Worm (Caenorhabditis elegans): ENCODE results near the gene kin-15.
"Not testable (repeated sequence)": the region's sequence is repeated elsewhere in the genome, so short reads cannot be mapped to it uniquely, and the experiment has no call there.

DNA sequence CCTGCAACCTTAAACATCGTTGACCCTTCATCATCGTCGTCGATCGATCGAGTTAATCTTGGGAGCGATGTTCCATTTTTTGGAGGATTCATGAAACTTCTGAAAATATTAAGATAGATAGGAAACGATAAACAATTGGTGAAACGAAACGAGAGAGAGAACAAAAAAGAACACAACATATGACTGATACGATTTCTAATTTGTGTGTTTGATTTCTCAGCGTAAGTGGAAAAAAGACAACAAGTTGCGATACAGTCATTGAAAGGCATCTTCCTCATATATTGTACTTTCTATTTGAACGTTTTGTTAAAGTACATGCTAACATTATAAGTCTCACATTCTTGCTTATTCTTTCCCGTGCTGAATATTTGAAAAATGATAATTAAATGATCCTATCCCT is 18.7 kb upstream of the kin-15 start, which contains the start of gene R09D1.12:
- TF ChIP-seq zag-1, mdl-1, fos-1, R02D3.7, nhr-28, nhr-237 (tag; optimal IDR thresholded peaks at IDR 0.05): not testable (repeated sequence)

Data from whole organism, L3 larva.